Fruit fly (Drosophila melanogaster): ENCODE measurements around the gene CG31091.

CG31091 gene

DNA sequence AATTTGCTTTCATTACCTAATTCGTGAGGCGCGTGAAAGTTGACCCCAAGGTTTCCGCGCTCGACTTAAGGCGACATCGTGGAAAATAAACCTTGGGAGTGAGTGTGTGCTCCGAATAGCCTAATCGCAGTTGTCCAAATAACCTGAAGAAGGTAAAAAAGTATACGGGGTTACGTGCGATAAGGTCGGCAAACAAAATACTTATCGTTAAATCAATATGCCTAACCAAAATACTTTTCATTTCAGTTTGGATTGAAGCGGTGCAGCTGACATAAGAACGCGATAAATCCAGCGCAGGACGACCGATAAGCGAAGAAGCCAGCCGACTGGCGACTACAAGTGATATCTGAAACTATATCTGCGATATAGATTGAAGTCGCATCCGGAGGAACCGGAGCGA lies 14.6 kb upstream of the CG31091 start:
- TF ChIP-seq CG8478 (optimal IDR thresholded peaks at IDR 0.05) (no peak), CTCF (optimal IDR thresholded peaks at IDR 0.05) (no peak)

- TF ChIP-seq CTCF (optimal IDR thresholded peaks at IDR 0.05) (peak; percentile 67 to 78), CG8478 (optimal IDR thresholded peaks at IDR 0.05) (peak; percentile 66)
Observed at dm6 chr3R:25888307-25889075, 11.2 kb upstream of the CG31091 start, which contains the start of gene Lnk. Gene Lnk, plus strand, starts transcription at chr3R:25888542.

dm6 chr3R:25893272-25893671 lies 6.4 kb upstream of the CG31091 start, which contains the start of gene CG5913:
Gene CG5913, plus strand, starts transcription at chr3R:25893495.
- no peak for TF ChIP-seq CG8478 (optimal IDR thresholded peaks at IDR 0.05)
- TF ChIP-seq CTCF (optimal IDR thresholded peaks at IDR 0.05), result peak in 1 of 2 experiments; percentile 47

- no peak for TF ChIP-seq CTCF (optimal IDR thresholded peaks at IDR 0.05)
- no peak for TF ChIP-seq CG8478 (optimal IDR thresholded peaks at IDR 0.05)
Observed at dm6 chr3R:25895522-25895921, 4.2 kb upstream of the CG31091 start, which contains the start of gene Sodq. Gene Sodq, plus strand, starts transcription at chr3R:25895822.

DNA sequence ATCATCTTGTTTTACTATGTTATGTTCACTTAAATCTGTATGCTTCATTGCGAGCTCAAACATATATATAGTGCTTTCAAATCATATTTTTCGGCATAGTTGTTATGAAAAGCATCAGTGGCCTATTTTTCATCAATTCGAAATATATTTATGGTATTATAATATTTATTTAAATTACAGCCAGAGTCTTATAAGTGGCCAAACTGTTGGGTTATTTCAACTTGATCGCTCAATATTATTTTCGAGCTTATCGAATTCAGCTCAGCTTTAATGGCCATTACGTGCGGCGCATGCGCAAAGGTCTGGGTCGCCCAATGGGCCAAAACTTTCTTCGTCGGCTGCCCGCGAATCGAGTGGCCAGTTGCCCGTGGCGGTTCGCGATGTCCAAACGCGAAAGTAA lies 2.5 kb upstream of the CG31091 start, which contains the start of gene Mco3:
Mco3 (plus strand) TSS at position 301 of the 400 bp plus-strand sequence.
- no peak for TF ChIP-seq CG8478 (optimal IDR thresholded peaks at IDR 0.05)
- no peak for TF ChIP-seq CTCF (optimal IDR thresholded peaks at IDR 0.05)

dm6 chr3R:25902343-25902742 lies 2.6 kb downstream of the CG31091 start, which contains the start of gene CG31089:
Gene CG31089, plus strand, starts transcription at chr3R:25902643.
- TF ChIP-seq CTCF (optimal IDR thresholded peaks at IDR 0.05) (no peak), CG8478 (optimal IDR thresholded peaks at IDR 0.05) (no peak)

dm6 chr3R:25906722-25907121 lies 7.0 kb downstream of the CG31091 start, which contains the start of gene kumpel:
Gene kumpel, plus strand, starts transcription at chr3R:25907022.
- no peak for TF ChIP-seq CG8478 (optimal IDR thresholded peaks at IDR 0.05)
- TF ChIP-seq CTCF (optimal IDR thresholded peaks at IDR 0.05), result no peak

dm6 chr3R:25919912-25920311 lies 20.2 kb downstream of the CG31091 start:
- TF ChIP-seq CTCF (optimal IDR thresholded peaks at IDR 0.05) (no peak), CG8478 (optimal IDR thresholded peaks at IDR 0.05) (no peak)

DNA sequence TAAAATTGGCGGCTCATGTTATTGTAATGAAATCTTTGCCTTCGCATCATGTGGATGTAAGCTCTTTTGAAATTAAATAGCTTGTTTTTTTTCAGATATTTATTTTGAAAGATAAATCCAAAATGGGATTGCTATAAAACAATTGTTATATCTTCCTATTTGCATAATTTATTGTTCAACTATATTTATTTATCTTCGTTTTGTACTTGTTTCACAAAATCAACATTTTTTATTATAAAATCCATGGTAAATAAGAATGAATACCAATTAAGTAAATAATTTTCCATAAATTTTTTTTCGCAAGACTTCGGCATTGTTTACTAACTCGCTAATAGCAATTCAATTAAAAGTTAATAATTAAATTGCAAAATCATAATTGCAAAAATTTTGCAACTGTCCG lies 22.8 kb downstream of the CG31091 start, which contains the start of gene CG14546:
CG14546 (minus strand) TSS at position 101 of the 400 bp plus-strand sequence.
- TF ChIP-seq CG8478 (optimal IDR thresholded peaks at IDR 0.05) (no peak), CTCF (optimal IDR thresholded peaks at IDR 0.05) (no peak)

DNA sequence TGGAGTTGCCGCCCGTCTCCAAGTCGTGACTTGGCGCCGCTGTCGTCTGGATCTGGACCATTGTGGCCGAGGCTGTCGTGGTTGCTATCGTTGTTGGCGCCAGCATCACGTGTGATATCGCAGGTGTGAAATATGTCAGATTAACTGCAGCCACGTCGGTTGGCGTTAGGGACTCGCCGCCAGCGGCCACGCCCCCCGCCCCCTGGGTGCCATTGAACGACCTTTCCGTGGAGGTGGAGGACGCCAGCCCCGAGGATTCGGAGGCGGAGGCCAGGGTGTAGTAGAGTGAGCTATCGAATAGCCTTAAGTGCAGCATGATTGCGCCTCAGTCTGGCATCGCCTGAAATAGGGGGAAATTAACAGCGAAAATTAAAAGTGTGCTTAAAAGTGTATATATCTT lies 41.6 kb downstream of the CG31091 start:
- TF ChIP-seq CG8478 (optimal IDR thresholded peaks at IDR 0.05), result no peak
- TF ChIP-seq CTCF (optimal IDR thresholded peaks at IDR 0.05), result no peak
